Worm (Caenorhabditis elegans) whole organism, L4/young adult: Measurements from ENCODE around the gene C16D9.3.

Source experiments
- dao-5 ChIP-seq: sonication (generic microtip); optimal IDR thresholded peaks from 2 replicates; lab custom pipeline; 2016; ENCODE audit warnings: missing genotype, missing genetic modification characterization, moderate library complexity, missing compliant biosample characterization
- him-1 ChIP-seq: sonication (generic microtip); optimal IDR thresholded peaks from 2 replicates; lab custom pipeline; 2016; ENCODE audit warnings: missing genotype, missing genetic modification reagents, missing genetic modification characterization, missing compliant biosample characterization

DNA sequence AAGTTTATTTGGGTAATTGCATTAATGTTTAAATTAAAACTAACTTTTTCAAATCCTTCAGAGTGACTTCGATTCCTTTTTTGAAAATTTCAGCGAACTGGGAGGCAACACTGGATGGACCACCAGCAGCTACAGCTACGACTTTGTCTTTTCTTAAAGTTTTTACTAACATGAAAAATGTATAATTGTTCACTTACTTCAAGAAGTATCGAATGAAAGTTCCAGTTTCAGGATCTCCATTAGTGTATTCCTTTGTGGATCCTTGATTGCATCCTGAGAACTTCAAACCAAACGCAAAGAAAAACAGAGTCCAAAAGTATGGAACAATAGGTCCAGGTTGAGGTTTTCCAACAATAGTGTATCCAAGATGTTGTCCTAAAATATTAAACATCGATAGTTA lies 42.8 kb downstream of the C16D9.3 start:
- TF ChIP-seq him-1 (tag; lab: Kevin White, UChicago) (no peak), dao-5 (tag; lab: Kevin White, UChicago) (no peak)
